Worm (Caenorhabditis elegans) whole organism, midembryonic: Measurements from ENCODE around the gene Y65A5A.24.

Experiments used
- T22C8.4 ChIP-seq: fragments of 200-800 bp; sonication (Bioruptor generic); IDR thresholded peaks from 2 replicates; pipeline ENCODE4 v1.3.6; 2022; ENCODE audit warnings: missing genetic modification characterization, missing compliant biosample characterization
- cog-1 ChIP-seq: sonication (generic microtip); optimal IDR thresholded peaks from 2 replicates; lab custom pipeline; 2016; ENCODE audit warnings: missing genetic modification characterization, missing compliant biosample characterization
- flt-1 ChIP-seq: fragments of 200-800 bp; sonication (Bioruptor generic); IDR thresholded peaks from 2 replicates; pipeline ENCODE4 v1.3.6; 2022; ENCODE audit warnings: missing genetic modification characterization, missing compliant biosample characterization
- klf-2 ChIP-seq: fragments of 200-800 bp; sonication (Bioruptor generic); conservative IDR thresholded peaks from 2 replicates; pipeline ENCODE4 v1.3.6; 2022; ENCODE audit warnings: missing genetic modification reagents, missing genetic modification characterization, missing compliant biosample characterization
- med-1 ChIP-seq: sonication (generic microtip); optimal IDR thresholded peaks from 2 replicates; lab custom pipeline; 2017; ENCODE audit warnings: missing genetic modification characterization, mild to moderate bottlenecking, missing compliant biosample characterization, antibody characterized with exemption, missing genetic modification reagents; ENCODE audit not compliant: insufficient read depth
- ref-1 ChIP-seq: fragments of 200-800 bp; sonication (Bioruptor generic); conservative IDR thresholded peaks from 2 replicates; pipeline ENCODE4 v1.3.6; 2022; ENCODE audit warnings: missing genetic modification reagents, missing genetic modification characterization, missing compliant biosample characterization
- tab-1 ChIP-seq: fragments of 200-800 bp; sonication (Bioruptor generic); IDR thresholded peaks from 2 replicates; pipeline ENCODE4 v1.3.6; 2022; ENCODE audit warnings: missing genetic modification characterization, missing compliant biosample characterization
- ztf-23 ChIP-seq: fragments of 200-800 bp; sonication (Bioruptor generic); IDR thresholded peaks from 2 replicates; pipeline ENCODE4 v1.3.6; 2022; ENCODE audit warnings: missing genetic modification reagents, missing genetic modification characterization, missing compliant biosample characterization
- ztf-29 ChIP-seq: fragments of 200-800 bp; sonication (Bioruptor generic); IDR thresholded peaks from 2 replicates; pipeline ENCODE4 v1.3.6; 2022; ENCODE audit warnings: missing genetic modification reagents, missing genetic modification characterization, missing compliant biosample characterization

Gene Y65A5A.24

ce11 chrIV:16399776-16400368 lies 6.1 kb downstream of the Y65A5A.24 start, which contains the start of gene Y65A5A.1:
TSS of gene Y65A5A.1 (minus strand) at chrIV:16399826.
- TF ChIP-seq med-1 (no peak), klf-2 (GFP tag; lab: Robert Waterston, UW) (0 out of 2 replicates have a peak, but pooled peaks have one; percentile 54), ztf-23 (GFP tag; lab: Robert Waterston, UW) (0 out of 2 replicates have a peak, but pooled peaks have one; percentile 21)

- TF ChIP-seq flt-1 (peak; percentile 75; the same call in 1 of the 2 replicates), med-1 (peak; percentile 19), cog-1 (tag; lab: Kevin White, UChicago) (peak; percentile 32), klf-2 (GFP tag; lab: Robert Waterston, UW) (no peak), ref-1 (GFP tag; lab: Robert Waterston, UW) (0 out of 2 replicates have a peak, but pooled peaks have one; percentile 45), ztf-29 (GFP tag; lab: Robert Waterston, UW) (peak; percentile 25; the same call in 1 of the 2 replicates), ztf-23 (GFP tag; lab: Robert Waterston, UW) (peak; percentile 44; the same call in 1 of the 2 replicates), T22C8.4 (GFP tag; lab: Robert Waterston, UW) (no peak; the same call in 1 of the 2 replicates), tab-1 (peak; percentile 77)
These were observed 6.9 kb downstream of the Y65A5A.24 start for ce11 chrIV:16400412-16401381.

ce11 chrIV:16401428-16401827 lies 7.7 kb downstream of the Y65A5A.24 start:
- TF ChIP-seq ref-1 (GFP tag; lab: Robert Waterston, UW) (no peak), cog-1 (tag; lab: Kevin White, UChicago) (no peak), ztf-29 (GFP tag; lab: Robert Waterston, UW) (no peak), tab-1 (no peak), ztf-23 (GFP tag; lab: Robert Waterston, UW) (no peak), med-1 (no peak)

- TF ChIP-seq ztf-29 (GFP tag; lab: Robert Waterston, UW) (no peak), ref-1 (GFP tag; lab: Robert Waterston, UW) (no peak), cog-1 (tag; lab: Kevin White, UChicago) (no peak)
These were observed 9.5 kb downstream of the Y65A5A.24 start for ce11 chrIV:16403283-16403682.

- TF ChIP-seq klf-2 (GFP tag; lab: Robert Waterston, UW), result no peak
- TF ChIP-seq tab-1, result no peak
- 0 out of 2 replicates have a peak, but pooled peaks have one; percentile 8 for TF ChIP-seq flt-1
These were observed 14.0 kb downstream of the Y65A5A.24 start for ce11 chrIV:16407800-16408199.

- TF ChIP-seq T22C8.4 (GFP tag; lab: Robert Waterston, UW), result no peak
- peak; percentile 33; the same call in 1 of the 2 replicates for TF ChIP-seq flt-1
- TF ChIP-seq klf-2 (GFP tag; lab: Robert Waterston, UW), result no peak
These were observed 16.4 kb downstream of the Y65A5A.24 start for ce11 chrIV:16410078-16410636.

- no peak for TF ChIP-seq klf-2 (GFP tag; lab: Robert Waterston, UW)
- no peak for TF ChIP-seq cog-1 (tag; lab: Kevin White, UChicago)
- TF ChIP-seq med-1, result no peak
- no peak for TF ChIP-seq flt-1
- no peak for TF ChIP-seq ztf-23 (GFP tag; lab: Robert Waterston, UW)
- no peak for TF ChIP-seq T22C8.4 (GFP tag; lab: Robert Waterston, UW)
- TF ChIP-seq tab-1, result no peak
- no peak for TF ChIP-seq ref-1 (GFP tag; lab: Robert Waterston, UW)
- TF ChIP-seq ztf-29 (GFP tag; lab: Robert Waterston, UW), result no peak
These were observed 17.9 kb downstream of the Y65A5A.24 start, which contains the start of gene Y65A5A.2 for ce11 chrIV:16411713-16412112. TSS of gene Y65A5A.2 (plus strand) at chrIV:16412020.

ce11 chrIV:16415100-16415973 lies 21.6 kb downstream of the Y65A5A.24 start:
- TF ChIP-seq cog-1 (tag; lab: Kevin White, UChicago), result peak; percentile 26
- TF ChIP-seq klf-2 (GFP tag; lab: Robert Waterston, UW), result peak; percentile 64
- TF ChIP-seq med-1, result no peak
- no peak for TF ChIP-seq ref-1 (GFP tag; lab: Robert Waterston, UW)
- TF ChIP-seq ztf-29 (GFP tag; lab: Robert Waterston, UW), result 0 out of 2 replicates have a peak, but pooled peaks have one; percentile 35
- peak; percentile 26; the same call in 1 of the 2 replicates for TF ChIP-seq T22C8.4 (GFP tag; lab: Robert Waterston, UW)
- TF ChIP-seq tab-1, result no peak
- TF ChIP-seq flt-1, result peak; percentile 76
- TF ChIP-seq ztf-23 (GFP tag; lab: Robert Waterston, UW), result peak; percentile 69
